Fruit fly (Drosophila melanogaster) whole organism, adult: ENCODE measurements around the gene sphinx2.

Source experiments
- CG11617 ChIP-seq: fragments of 200-800 bp; sonication (Bioruptor generic); optimal IDR thresholded peaks from 2 replicates; lab custom pipeline; 2017; ENCODE audit warnings: mild to moderate bottlenecking, missing biosample characterization, missing genetic modification reagents, missing genetic modification characterization
- CG14711 ChIP-seq: fragments of 200-800 bp; sonication (Bioruptor generic); optimal IDR thresholded peaks from 2 replicates; lab custom pipeline; 2018; ENCODE audit warnings: missing biosample characterization, mild to moderate bottlenecking, missing genetic modification characterization, moderate library complexity
- CG5204 ChIP-seq: fragments of 200-800 bp; sonication (Bioruptor generic); optimal IDR thresholded peaks from 2 replicates; lab custom pipeline; 2016; ENCODE audit warnings: missing biosample characterization, missing genetic modification characterization
- Crg-1 ChIP-seq: fragments of 200-800 bp; sonication (Bioruptor generic); optimal IDR thresholded peaks from 2 replicates; lab custom pipeline; 2016; ENCODE audit warnings: missing biosample characterization, missing genetic modification characterization
- Mnt ChIP-seq: fragments of 200-800 bp; sonication (Bioruptor generic); optimal IDR thresholded peaks from 2 replicates; lab custom pipeline; 2016; ENCODE audit warnings: missing biosample characterization, mild to moderate bottlenecking, missing genetic modification characterization
- cic ChIP-seq: fragments of 200-800 bp; sonication (Bioruptor generic); optimal IDR thresholded peaks from 2 replicates; lab custom pipeline; 2017; ENCODE audit warnings: missing biosample characterization, mild to moderate bottlenecking, missing genetic modification characterization, moderate library complexity
- cnc ChIP-seq, 2 experiments: fragments of >200 bp; optimal IDR thresholded peaks; 2 replicates each; lab custom pipeline; 2017
- kay ChIP-seq: fragments of 200-800 bp; sonication (Bioruptor generic); peaks from one replicate; lab custom pipeline; 2016; ENCODE audit warnings: missing biosample characterization, missing genetic modification characterization, borderline replicate concordance
- pad ChIP-seq: fragments of 200-800 bp; sonication (Bioruptor generic); optimal IDR thresholded peaks from 3 replicates; lab custom pipeline; 2017; ENCODE audit warnings: missing biosample characterization, missing genetic modification characterization, mild to moderate bottlenecking, moderate library complexity, missing genetic modification reagents
- tj ChIP-seq: fragments of 200-800 bp; sonication (Bioruptor generic); optimal IDR thresholded peaks from 3 replicates; lab custom pipeline; 2017; ENCODE audit warnings: missing biosample characterization, mild to moderate bottlenecking, missing genetic modification characterization, moderate library complexity
- toe ChIP-seq: fragments of 200-800 bp; sonication (Bioruptor generic); optimal IDR thresholded peaks from 2 replicates; lab custom pipeline; 2016; ENCODE audit warnings: missing biosample characterization, missing genetic modification characterization

DNA sequence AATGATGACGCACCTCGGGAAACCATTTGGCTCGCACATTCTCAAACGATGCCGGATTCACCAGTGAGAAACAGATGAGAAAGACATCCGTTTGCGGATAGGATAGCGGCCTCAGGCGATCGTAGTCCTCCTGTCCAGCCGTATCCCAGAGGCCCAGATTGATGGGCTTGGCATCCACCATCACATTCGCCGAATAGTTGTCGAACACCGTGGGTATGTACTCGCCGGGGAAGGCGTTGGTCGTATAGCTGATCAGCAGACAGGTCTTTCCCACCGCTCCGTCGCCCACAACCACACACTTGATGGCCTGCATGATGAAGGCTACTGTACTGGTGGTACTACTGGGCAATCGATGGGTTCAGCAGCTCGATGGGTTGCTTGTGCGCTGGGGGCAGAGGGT is 6.3 kb downstream of the sphinx2 start:
- TF ChIP-seq Mnt (no peak), tj (GFP tag; lab: Kevin White, UChicago) (no peak), kay (GFP tag; lab: Kevin White, UChicago) (no peak), CG14711 (no peak), CG5204 (GFP tag; lab: Kevin White, UChicago) (no peak), cic (GFP tag; lab: Kevin White, UChicago) (no peak), Crg-1 (no peak), cnc (optimal IDR thresholded peaks at IDR 0.05; lab: Kevin White, UChicago) (no peak), pad (GFP tag; lab: Kevin White, UChicago) (no peak), CG11617 (GFP tag; lab: Kevin White, UChicago) (no peak), toe (no peak)
